Fruit fly (Drosophila melanogaster): ENCODE results near the gene CG42570.

The CG42570 gene

DNA sequence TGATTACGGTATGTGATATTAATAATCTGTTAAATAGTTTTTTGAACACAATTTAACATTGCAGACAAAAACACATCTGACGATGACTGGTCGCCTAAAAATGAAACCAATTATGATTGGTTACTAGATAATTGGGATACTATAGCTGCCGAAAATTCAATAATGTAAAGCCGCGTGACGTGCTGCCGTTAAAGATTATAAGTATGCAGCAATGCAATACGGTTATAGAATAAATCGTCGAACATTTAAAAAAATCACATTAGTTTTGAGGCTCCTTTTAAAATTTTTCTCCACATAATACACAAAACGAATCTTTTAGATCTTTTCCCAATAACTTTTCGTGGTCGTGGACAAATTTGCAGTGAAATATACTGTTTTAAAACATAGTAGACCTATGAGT lies at the start of gene CG42570:
Gene CG42570 (plus strand): TSS at position 301 of the 400 bp plus-strand sequence.
- TF ChIP-seq CG1620 (GFP tag; optimal IDR thresholded peaks at IDR 0.05) (no peak), tj (GFP tag; optimal IDR thresholded peaks at IDR 0.05) (no peak), CG12768 (GFP tag; optimal IDR thresholded peaks at IDR 0.05) (no peak), Crg-1 (GFP tag; optimal IDR thresholded peaks at IDR 0.05) (no peak), toe (GFP tag; optimal IDR thresholded peaks at IDR 0.05) (no peak), cnc (optimal IDR thresholded peaks at IDR 0.05) (no peak), CG11617 (GFP tag; optimal IDR thresholded peaks at IDR 0.05) (no peak), bab1 (GFP tag; optimal IDR thresholded peaks at IDR 0.05) (no peak), Clk (GFP tag; optimal IDR thresholded peaks at IDR 0.05) (no peak), CG33017 (tag; optimal IDR thresholded peaks at IDR 0.05) (no peak), CG7101 (tag; optimal IDR thresholded peaks at IDR 0.05) (no peak), Hr96 (GFP tag; optimal IDR thresholded peaks at IDR 0.05) (no peak), Mnt (GFP tag; optimal IDR thresholded peaks at IDR 0.05) (no peak), pad (GFP tag; optimal IDR thresholded peaks at IDR 0.05) (no peak), CG7045 (GFP tag; optimal IDR thresholded peaks at IDR 0.05) (no peak), ovo (GFP tag; optimal IDR thresholded peaks at IDR 0.05) (no peak)

dm6 chr3L:15669939-15670338 lies 47.7 kb upstream of the CG42570 start:
- no peak for TF ChIP-seq cic (GFP tag; optimal IDR thresholded peaks at IDR 0.05)
- TF ChIP-seq bab1 (GFP tag; optimal IDR thresholded peaks at IDR 0.05): no peak
- no peak for TF ChIP-seq CG5204 (GFP tag; optimal IDR thresholded peaks at IDR 0.05)
- no peak for TF ChIP-seq CG7045 (GFP tag; optimal IDR thresholded peaks at IDR 0.05)
- TF ChIP-seq toe (GFP tag; optimal IDR thresholded peaks at IDR 0.05): no peak
- no peak for TF ChIP-seq Clk (GFP tag; optimal IDR thresholded peaks at IDR 0.05)
- TF ChIP-seq Mnt (GFP tag; optimal IDR thresholded peaks at IDR 0.05): no peak
- TF ChIP-seq CG12768 (GFP tag; optimal IDR thresholded peaks at IDR 0.05): no peak
- TF ChIP-seq CG11617 (GFP tag; optimal IDR thresholded peaks at IDR 0.05): no peak
- no peak for TF ChIP-seq pad (GFP tag; optimal IDR thresholded peaks at IDR 0.05)
- TF ChIP-seq kay (GFP tag; ENCODE audit: borderline replicate concordance): no peak
- no peak for TF ChIP-seq CG1620 (GFP tag; optimal IDR thresholded peaks at IDR 0.05)
- no peak for TF ChIP-seq Hr96 (GFP tag; optimal IDR thresholded peaks at IDR 0.05)
- TF ChIP-seq tj (GFP tag; optimal IDR thresholded peaks at IDR 0.05): no peak
- TF ChIP-seq ovo (GFP tag; optimal IDR thresholded peaks at IDR 0.05): no peak
- no peak for TF ChIP-seq Crg-1 (GFP tag; optimal IDR thresholded peaks at IDR 0.05)
- TF ChIP-seq CG14711 (tag; optimal IDR thresholded peaks at IDR 0.05): no peak

DNA sequence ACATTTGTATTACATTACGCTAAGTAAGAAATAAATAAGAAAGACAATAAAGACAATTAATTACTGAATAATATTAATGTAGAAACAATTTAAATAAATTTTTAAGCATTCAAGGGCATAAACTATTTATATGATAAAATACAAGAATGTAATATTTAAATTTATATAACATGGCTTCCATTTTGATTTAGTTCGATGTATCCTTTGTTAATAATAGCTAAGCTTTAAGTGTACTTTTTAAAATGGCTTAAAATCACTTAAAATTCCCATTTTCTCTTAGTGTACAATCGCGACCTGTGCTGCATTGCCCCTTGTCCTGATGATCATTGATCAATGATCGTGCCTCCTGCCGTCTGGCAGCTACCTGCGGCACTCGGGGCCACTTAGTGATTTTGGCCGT lies 47.2 kb upstream of the CG42570 start:
- TF ChIP-seq kay (GFP tag; ENCODE audit: borderline replicate concordance): no peak
- TF ChIP-seq CG1620 (GFP tag; optimal IDR thresholded peaks at IDR 0.05): no peak
- TF ChIP-seq cic (GFP tag; optimal IDR thresholded peaks at IDR 0.05): no peak
- TF ChIP-seq Crg-1 (GFP tag; optimal IDR thresholded peaks at IDR 0.05): no peak
- TF ChIP-seq CG7101 (tag; optimal IDR thresholded peaks at IDR 0.05): no peak
- TF ChIP-seq CG12768 (GFP tag; optimal IDR thresholded peaks at IDR 0.05): no peak
- no peak for TF ChIP-seq CG14711 (tag; optimal IDR thresholded peaks at IDR 0.05)
- no peak for TF ChIP-seq toe (GFP tag; optimal IDR thresholded peaks at IDR 0.05)

DNA sequence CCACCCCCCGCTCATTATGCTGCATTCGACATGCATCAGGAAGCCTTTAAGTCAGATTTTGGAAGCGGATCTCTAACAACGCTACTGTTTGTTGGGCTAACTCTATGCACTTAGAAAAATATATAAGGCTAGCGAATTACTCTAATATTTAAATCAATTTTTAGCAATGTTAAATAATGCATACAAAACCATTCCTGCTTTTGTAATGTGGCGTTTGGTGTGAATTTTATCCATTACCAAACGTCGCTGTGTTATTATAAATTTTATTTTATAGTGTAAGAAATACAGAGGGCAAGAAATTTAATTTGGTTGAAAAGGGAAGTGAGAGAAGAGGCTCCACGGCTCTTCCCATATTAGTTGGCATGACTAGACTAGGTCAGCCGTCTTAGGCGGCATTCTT lies 44.8 kb upstream of the CG42570 start:
- TF ChIP-seq Clk (GFP tag; optimal IDR thresholded peaks at IDR 0.05) (no peak), CG7101 (tag; optimal IDR thresholded peaks at IDR 0.05) (no peak), bab1 (GFP tag; optimal IDR thresholded peaks at IDR 0.05) (no peak), CG11617 (GFP tag; optimal IDR thresholded peaks at IDR 0.05) (no peak), CG1620 (GFP tag; optimal IDR thresholded peaks at IDR 0.05) (no peak), CG7045 (GFP tag; optimal IDR thresholded peaks at IDR 0.05) (no peak), ovo (GFP tag; optimal IDR thresholded peaks at IDR 0.05) (no peak), pad (GFP tag; optimal IDR thresholded peaks at IDR 0.05) (no peak), kay (GFP tag; ENCODE audit: borderline replicate concordance) (no peak), Mnt (GFP tag; optimal IDR thresholded peaks at IDR 0.05) (no peak), tj (GFP tag; optimal IDR thresholded peaks at IDR 0.05) (no peak), CG33017 (tag; optimal IDR thresholded peaks at IDR 0.05) (no peak), CG12768 (GFP tag; optimal IDR thresholded peaks at IDR 0.05) (no peak), Hr96 (GFP tag; optimal IDR thresholded peaks at IDR 0.05) (no peak), toe (GFP tag; optimal IDR thresholded peaks at IDR 0.05) (no peak), Crg-1 (GFP tag; optimal IDR thresholded peaks at IDR 0.05) (no peak), CG14711 (tag; optimal IDR thresholded peaks at IDR 0.05) (no peak), cnc (optimal IDR thresholded peaks at IDR 0.05) (no peak), CG5204 (GFP tag; optimal IDR thresholded peaks at IDR 0.05) (no peak)

DNA sequence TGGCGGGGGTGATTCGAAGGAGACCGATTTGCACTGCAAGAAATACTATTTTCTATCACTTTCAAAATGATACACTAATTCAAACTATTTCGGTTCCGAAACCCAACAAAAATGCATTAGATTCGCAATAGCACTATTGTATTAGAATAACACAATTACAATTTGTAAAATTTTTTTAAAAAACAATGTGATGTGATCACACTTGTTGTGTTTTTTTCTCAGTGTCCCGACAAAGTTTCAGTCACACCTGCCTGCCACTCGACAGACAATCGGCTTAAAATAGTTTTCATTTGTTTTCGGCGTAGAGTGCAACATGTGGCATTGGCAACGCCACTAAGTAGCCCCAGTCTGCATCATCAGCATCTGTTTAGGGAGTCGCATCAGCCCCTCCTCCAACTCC lies 42.5 kb upstream of the CG42570 start:
- TF ChIP-seq tj (GFP tag; optimal IDR thresholded peaks at IDR 0.05) (no peak), CG12768 (GFP tag; optimal IDR thresholded peaks at IDR 0.05) (no peak), toe (GFP tag; optimal IDR thresholded peaks at IDR 0.05) (no peak), CG11617 (GFP tag; optimal IDR thresholded peaks at IDR 0.05) (no peak), pad (GFP tag; optimal IDR thresholded peaks at IDR 0.05) (no peak)

dm6 chr3L:15677662-15678061 lies 40.0 kb upstream of the CG42570 start:
- TF ChIP-seq cic (GFP tag; optimal IDR thresholded peaks at IDR 0.05) (no peak), CG7101 (tag; optimal IDR thresholded peaks at IDR 0.05) (no peak), CG1620 (GFP tag; optimal IDR thresholded peaks at IDR 0.05) (no peak), Clk (GFP tag; optimal IDR thresholded peaks at IDR 0.05) (no peak), CG5204 (GFP tag; optimal IDR thresholded peaks at IDR 0.05) (no peak), CG11617 (GFP tag; optimal IDR thresholded peaks at IDR 0.05) (no peak), CG33017 (tag; optimal IDR thresholded peaks at IDR 0.05) (no peak), kay (GFP tag; ENCODE audit: borderline replicate concordance) (no peak), Crg-1 (GFP tag; optimal IDR thresholded peaks at IDR 0.05) (no peak), CG7045 (GFP tag; optimal IDR thresholded peaks at IDR 0.05) (no peak)

- TF ChIP-seq CG12768 (GFP tag; optimal IDR thresholded peaks at IDR 0.05) (no peak), CG1620 (GFP tag; optimal IDR thresholded peaks at IDR 0.05) (no peak), Crg-1 (GFP tag; optimal IDR thresholded peaks at IDR 0.05) (no peak), bab1 (GFP tag; optimal IDR thresholded peaks at IDR 0.05) (no peak), Mnt (GFP tag; optimal IDR thresholded peaks at IDR 0.05) (no peak), CG14711 (tag; optimal IDR thresholded peaks at IDR 0.05) (no peak), cic (GFP tag; optimal IDR thresholded peaks at IDR 0.05) (no peak), CG7045 (GFP tag; optimal IDR thresholded peaks at IDR 0.05) (no peak), tj (GFP tag; optimal IDR thresholded peaks at IDR 0.05) (no peak), Hr96 (GFP tag; optimal IDR thresholded peaks at IDR 0.05) (no peak)
These were observed 39.3 kb upstream of the CG42570 start for dm6 chr3L:15678284-15678683.
